ENCODE assay signal across 1 fruit fly cellular context in genomic region chr3L:6703368-6703807, dm6.
TF ChIP-seq lines count a peak whose summit lies in the region.

Gene SP1173, minus strand, starts transcription at chr3L:6703521.

TF ChIP-seq in whole organism, embryonic, 481 proteins besides CTCF, POLR2A, EP300 and RAD21 (continued from another document and continues in another):
- TF ChIP-seq NfI (GFP tag; optimal IDR thresholded peaks at IDR 0.05; lab: Kevin White, UChicago) (peak; percentile 33), Tbp (GFP tag; optimal IDR thresholded peaks at IDR 0.05; lab: Kevin White, UChicago) (no peak), NK7.1 (GFP tag; optimal IDR thresholded peaks at IDR 0.05; lab: Kevin White, UChicago) (no peak), en (GFP tag; optimal IDR thresholded peaks at IDR 0.05; lab: Kevin White, UChicago) (no peak), lmd (GFP tag; IDR thresholded peaks at IDR 0.05; lab: Robert Waterston, UW) (no peak), cg (GFP tag; optimal IDR thresholded peaks at IDR 0.05; lab: Kevin White, UChicago) (no peak), D19A (tag; optimal IDR thresholded peaks at IDR 0.05; lab: Kevin White, UChicago) (peak; percentile 36), Max (GFP tag; optimal IDR thresholded peaks at IDR 0.05; lab: Kevin White, UChicago) (no peak), CG1832 (GFP tag; optimal IDR thresholded peaks at IDR 0.05; lab: Kevin White, UChicago) (no peak), CG6689 (GFP tag; IDR thresholded peaks at IDR 0.05; lab: Robert Waterston, UW) (no peak), CG18476 (GFP tag; optimal IDR thresholded peaks at IDR 0.05; lab: Kevin White, UChicago) (no peak), CG14667 (GFP tag; IDR thresholded peaks at IDR 0.05; lab: Robert Waterston, UW) (no peak), CG1602 (GFP tag; optimal IDR thresholded peaks at IDR 0.05; lab: Kevin White, UChicago) (no peak), CG7745 (tag; optimal IDR thresholded peaks at IDR 0.05; lab: Kevin White, UChicago) (peak; percentile 33), CG17361 (GFP tag; IDR thresholded peaks at IDR 0.05; lab: Robert Waterston, UW) (no peak), Hr51 (GFP tag; optimal IDR thresholded peaks at IDR 0.05; lab: Kevin White, UChicago) (peak; percentile 13 to 29), Eip74EF (GFP tag; optimal IDR thresholded peaks at IDR 0.05; lab: Kevin White, UChicago) (peak in 1 of 2 experiments; percentile 52), dimm (GFP tag; IDR thresholded peaks at IDR 0.05; lab: Robert Waterston, UW) (no peak), CG34422 (GFP tag; IDR thresholded peaks at IDR 0.05; lab: Robert Waterston, UW) (peak; percentile 88; the same call in 1 of the 3 replicates), so (GFP tag; IDR thresholded peaks at IDR 0.05; lab: Robert Waterston, UW) (peak; percentile 84; the same call in 2 of the 3 replicates), cad (GFP tag; optimal IDR thresholded peaks at IDR 0.05; lab: Kevin White, UChicago) (no peak), gt (GFP tag; IDR thresholded peaks at IDR 0.05; lab: Robert Waterston, UW) (no peak), CG11456 (GFP tag; IDR thresholded peaks at IDR 0.05; lab: Robert Waterston, UW) (no peak; the same call in 2 of the 3 replicates), Adf1 (GFP tag; IDR thresholded peaks at IDR 0.05; lab: Robert Waterston, UW) (peak; percentile 55; the same call in 1 of the 2 replicates), lola (GFP tag; optimal IDR thresholded peaks at IDR 0.05; lab: Kevin White, UChicago) (peak in 1 of 3 experiments; percentile 68), exex (tag; optimal IDR thresholded peaks at IDR 0.05; lab: Kevin White, UChicago) (no peak), slp2 (GFP tag; optimal IDR thresholded peaks at IDR 0.05; lab: Kevin White, UChicago) (no peak), CG12104 (GFP tag; optimal IDR thresholded peaks at IDR 0.05; lab: Kevin White, UChicago) (no peak), Hr78 (GFP tag; optimal IDR thresholded peaks at IDR 0.05; lab: Kevin White, UChicago) (no peak), z (GFP tag; IDR thresholded peaks at IDR 0.05; lab: Robert Waterston, UW) (no peak), eve (GFP tag; optimal IDR thresholded peaks at IDR 0.05; lab: Kevin White, UChicago) (no peak), CG9437 (GFP tag; optimal IDR thresholded peaks at IDR 0.05; lab: Kevin White, UChicago) (no peak), zfh1 (GFP tag; IDR thresholded peaks at IDR 0.05; lab: Robert Waterston, UW) (no peak; the same call in 1 of the 3 replicates), bcd (GFP tag; optimal IDR thresholded peaks at IDR 0.05; lab: Kevin White, UChicago) (peak; percentile 18), klu (GFP tag; IDR thresholded peaks at IDR 0.05; lab: Robert Waterston, UW) (peak; percentile 72), CG1603 (tag; optimal IDR thresholded peaks at IDR 0.05; lab: Kevin White, UChicago) (peak; percentile 50), CG9609 (GFP tag; optimal IDR thresholded peaks at IDR 0.05; lab: Kevin White, UChicago) (no peak), mld (GFP tag; IDR thresholded peaks at IDR 0.05; lab: Robert Waterston, UW; ENCODE audit: partially characterized antibody) (0 out of 3 replicates have a peak, but pooled peaks have one; percentile 19), CG4617 (GFP tag; optimal IDR thresholded peaks at IDR 0.05; lab: Kevin White, UChicago; ENCODE audit: borderline replicate concordance) (no peak), CG18011 (GFP tag; optimal IDR thresholded peaks at IDR 0.05; lab: Kevin White, UChicago) (no peak), NFAT (GFP tag; IDR thresholded peaks at IDR 0.05; lab: Robert Waterston, UW) (peak; percentile 64), Ssrp (tag; optimal IDR thresholded peaks at IDR 0.05; lab: Kevin White, UChicago) (no peak), odd (GFP tag; optimal IDR thresholded peaks at IDR 0.05; lab: Kevin White, UChicago) (no peak), Atf-2 (GFP tag; optimal IDR thresholded peaks at IDR 0.05; lab: Kevin White, UChicago) (no peak), Fer1 (GFP tag; optimal IDR thresholded peaks at IDR 0.05; lab: Kevin White, UChicago) (peak; percentile 62), Nf-YB (GFP tag; optimal IDR thresholded peaks at IDR 0.05; lab: Kevin White, UChicago) (no peak), Abd-B (GFP tag; optimal IDR thresholded peaks at IDR 0.05; lab: Kevin White, UChicago) (no peak), BEAF-32 (GFP tag; optimal IDR thresholded peaks at IDR 0.05; lab: Kevin White, UChicago) (peak; percentile 5), Dref (GFP tag; IDR thresholded peaks at IDR 0.05; lab: Robert Waterston, UW) (no peak), bab2 (GFP tag; optimal IDR thresholded peaks at IDR 0.05; lab: Kevin White, UChicago) (no peak), eyg (GFP tag; optimal IDR thresholded peaks at IDR 0.05; lab: Kevin White, UChicago) (no peak), schlank (tag; optimal IDR thresholded peaks at IDR 0.05; lab: Kevin White, UChicago) (peak; percentile 4), chif (GFP tag; optimal IDR thresholded peaks at IDR 0.05; lab: Kevin White, UChicago) (no peak), Oli (tag; optimal IDR thresholded peaks at IDR 0.05; lab: Kevin White, UChicago) (peak; percentile 7), CG15601 (tag; optimal IDR thresholded peaks at IDR 0.05; lab: Kevin White, UChicago) (peak; percentile 8), CG13287 (GFP tag; IDR thresholded peaks at IDR 0.05; lab: Robert Waterston, UW; ENCODE audit: partially characterized antibody) (peak; percentile 65), CG12219 (GFP tag; optimal IDR thresholded peaks at IDR 0.05; lab: Kevin White, UChicago) (peak; percentile 6), CG10274 (GFP tag; optimal IDR thresholded peaks at IDR 0.05; lab: Kevin White, UChicago) (no peak), ci (GFP tag; IDR thresholded peaks at IDR 0.05; lab: Robert Waterston, UW) (peak; percentile 87), crp (GFP tag; optimal IDR thresholded peaks at IDR 0.05; lab: Kevin White, UChicago) (peak in 1 of 2 experiments; percentile 86), Lpt (GFP tag; optimal IDR thresholded peaks at IDR 0.05; lab: Kevin White, UChicago) (no peak), CG3281 (GFP tag; optimal IDR thresholded peaks at IDR 0.05; lab: Kevin White, UChicago) (no peak), row (GFP tag; IDR thresholded peaks at IDR 0.05; lab: Robert Waterston, UW) (peak; percentile 36; the same call in 2 of the 3 replicates), CG31441 (GFP tag; IDR thresholded peaks at IDR 0.05; lab: Robert Waterston, UW) (peak; percentile 9; the same call in 1 of the 2 replicates), her (GFP tag; optimal IDR thresholded peaks at IDR 0.05; lab: Kevin White, UChicago) (peak; percentile 68), CG3995 (GFP tag; optimal IDR thresholded peaks at IDR 0.05; lab: Kevin White, UChicago) (no peak), CG4707 (GFP tag; optimal IDR thresholded peaks at IDR 0.05; lab: Kevin White, UChicago) (no peak), CG11247 (GFP tag; IDR thresholded peaks at IDR 0.05; lab: Robert Waterston, UW) (0 out of 2 replicates have a peak, but pooled peaks have one; percentile 25), jumu (GFP tag; optimal IDR thresholded peaks at IDR 0.05; lab: Kevin White, UChicago) (peak; percentile 23), otp (GFP tag; IDR thresholded peaks at IDR 0.05; lab: Robert Waterston, UW) (no peak), CG1647 (GFP tag; optimal IDR thresholded peaks at IDR 0.05; lab: Kevin White, UChicago) (no peak), CG7786 (GFP tag; optimal IDR thresholded peaks at IDR 0.05; lab: Kevin White, UChicago) (peak; percentile 12), CG9797 (GFP tag; optimal IDR thresholded peaks at IDR 0.05; lab: Kevin White, UChicago) (no peak), knrl (GFP tag; IDR thresholded peaks at IDR 0.05; lab: Robert Waterston, UW; ENCODE audit: partially characterized antibody) (no peak), CG8924 (tag; optimal IDR thresholded peaks at IDR 0.05; lab: Kevin White, UChicago) (peak; percentile 31), Ada2b (GFP tag; IDR thresholded peaks at IDR 0.05; lab: Robert Waterston, UW) (no peak), CG14860 (GFP tag; IDR thresholded peaks at IDR 0.05; lab: Robert Waterston, UW; ENCODE audit: partially characterized antibody) (no peak), CG6765 (GFP tag; optimal IDR thresholded peaks at IDR 0.05; lab: Kevin White, UChicago) (peak; percentile 57), Chrac-16 (GFP tag; optimal IDR thresholded peaks at IDR 0.05; lab: Kevin White, UChicago) (no peak), Mes4 (GFP tag; optimal IDR thresholded peaks at IDR 0.05; lab: Kevin White, UChicago) (peak; percentile 32), CG17802 (tag; optimal IDR thresholded peaks at IDR 0.05; lab: Kevin White, UChicago) (no peak), CG4360 (GFP tag; IDR thresholded peaks at IDR 0.05; lab: Robert Waterston, UW) (no peak), stc (GFP tag; IDR thresholded peaks at IDR 0.05; lab: Robert Waterston, UW) (peak; percentile 59; the same call in 1 of the 2 replicates), HLHmδ (GFP tag; optimal IDR thresholded peaks at IDR 0.05; lab: Kevin White, UChicago) (no peak), CG5953 (GFP tag; IDR thresholded peaks at IDR 0.05; lab: Robert Waterston, UW) (0 out of 2 replicates have a peak, but pooled peaks have one; percentile 33), CG2202 (tag; optimal IDR thresholded peaks at IDR 0.05; lab: Kevin White, UChicago) (no peak), disco-r (GFP tag; optimal IDR thresholded peaks at IDR 0.05; lab: Kevin White, UChicago) (no peak), sd (tag; optimal IDR thresholded peaks at IDR 0.05; lab: Kevin White, UChicago) (peak; percentile 64), gsb-n (tag; optimal IDR thresholded peaks at IDR 0.05; lab: Kevin White, UChicago) (no peak), tgo (GFP tag; IDR thresholded peaks at IDR 0.05; lab: Robert Waterston, UW) (peak; percentile 50; the same call in 1 of the 3 replicates), Dek (tag; optimal IDR thresholded peaks at IDR 0.05; lab: Kevin White, UChicago) (peak; percentile 48), CG42726 (GFP tag; IDR thresholded peaks at IDR 0.05; lab: Robert Waterston, UW; ENCODE audit: partially characterized antibody) (peak; percentile 62; the same call in 1 of the 2 replicates), CHES-1-like (GFP tag; optimal IDR thresholded peaks at IDR 0.05; lab: Kevin White, UChicago) (peak; percentile 1), B-H2 (GFP tag; optimal IDR thresholded peaks at IDR 0.05; lab: Kevin White, UChicago) (peak; percentile 69), dan (GFP tag; IDR thresholded peaks at IDR 0.05; lab: Robert Waterston, UW) (no peak), Kr (GFP tag; optimal IDR thresholded peaks at IDR 0.05; lab: Kevin White, UChicago) (peak; percentile 60), vvl (GFP tag; IDR thresholded peaks at IDR 0.05; lab: Robert Waterston, UW) (peak; percentile 83), CG10147 (GFP tag; optimal IDR thresholded peaks at IDR 0.05; lab: Kevin White, UChicago) (peak; percentile 23), kah (GFP tag; optimal IDR thresholded peaks at IDR 0.05; lab: Kevin White, UChicago) (peak; percentile 33), vfl (GFP tag; optimal IDR thresholded peaks at IDR 0.05; lab: Kevin White, UChicago) (no peak), br (optimal IDR thresholded peaks at IDR 0.05; lab: Kevin White, UChicago) (no peak), CG8089 (GFP tag; optimal IDR thresholded peaks at IDR 0.05; lab: Kevin White, UChicago) (no peak), wdn (GFP tag; IDR thresholded peaks at IDR 0.05; lab: Robert Waterston, UW) (no peak), sisA (GFP tag; IDR thresholded peaks at IDR 0.05; lab: Robert Waterston, UW) (no peak), CG13123 (GFP tag; optimal IDR thresholded peaks at IDR 0.05; lab: Kevin White, UChicago) (no peak), trem (tag; optimal IDR thresholded peaks at IDR 0.05; lab: Kevin White, UChicago) (peak; percentile 25), Bdp1 (GFP tag; optimal IDR thresholded peaks at IDR 0.05; lab: Kevin White, UChicago) (peak; percentile 16), emc (GFP tag; optimal IDR thresholded peaks at IDR 0.05; lab: Kevin White, UChicago) (no peak), sqz (GFP tag; optimal IDR thresholded peaks at IDR 0.05; lab: Kevin White, UChicago) (peak; percentile 97), Blimp-1 (GFP tag; optimal IDR thresholded peaks at IDR 0.05; lab: Kevin White, UChicago) (no peak), CG15073 (GFP tag; optimal IDR thresholded peaks at IDR 0.05; lab: Kevin White, UChicago) (peak; percentile 100), CG3065 (GFP tag; optimal IDR thresholded peaks at IDR 0.05; lab: Kevin White, UChicago) (no peak), Camta (GFP tag; optimal IDR thresholded peaks at IDR 0.05; lab: Kevin White, UChicago) (peak; percentile 9), cato (GFP tag; optimal IDR thresholded peaks at IDR 0.05; lab: Kevin White, UChicago; ENCODE audit: borderline replicate concordance) (no peak), CG3163 (GFP tag; optimal IDR thresholded peaks at IDR 0.05; lab: Kevin White, UChicago) (peak; percentile 41), hth (optimal IDR thresholded peaks at IDR 0.05; lab: Kevin White, UChicago) (no peak), luna (GFP tag; optimal IDR thresholded peaks at IDR 0.05; lab: Kevin White, UChicago) (no peak), abd-A (tag; optimal IDR thresholded peaks at IDR 0.05; lab: Kevin White, UChicago) (peak; percentile 72), Drgx (GFP tag; IDR thresholded peaks at IDR 0.05; lab: Robert Waterston, UW) (peak; percentile 48; the same call in 1 of the 2 replicates), CG13775 (GFP tag; optimal IDR thresholded peaks at IDR 0.05; lab: Kevin White, UChicago) (peak; percentile 20), Med (GFP tag; lab: Kevin White, UChicago) (peak; percentile 85), HmgD (GFP tag; optimal IDR thresholded peaks at IDR 0.05; lab: Kevin White, UChicago) (peak; percentile 9), p53 (GFP tag; optimal IDR thresholded peaks at IDR 0.05; lab: Kevin White, UChicago) (no peak), sug (tag; optimal IDR thresholded peaks at IDR 0.05; lab: Kevin White, UChicago) (peak; percentile 38), oc (tag; optimal IDR thresholded peaks at IDR 0.05; lab: Kevin White, UChicago) (peak; percentile 70), Stat92E (GFP tag; optimal IDR thresholded peaks at IDR 0.05; lab: Kevin White, UChicago) (peak in 1 of 3 experiments; percentile 53), salm (tag; optimal IDR thresholded peaks at IDR 0.05; lab: Kevin White, UChicago) (no peak), CG9727 (GFP tag; optimal IDR thresholded peaks at IDR 0.05; lab: Kevin White, UChicago) (no peak), zf30C (GFP tag; optimal IDR thresholded peaks at IDR 0.05; lab: Kevin White, UChicago) (no peak), inv (GFP tag; IDR thresholded peaks at IDR 0.05; lab: Robert Waterston, UW; ENCODE audit: partially characterized antibody) (no peak), Jarid2 (GFP tag; optimal IDR thresholded peaks at IDR 0.05; lab: Kevin White, UChicago) (peak; percentile 97), HLH4C (GFP tag; IDR thresholded peaks at IDR 0.05; lab: Robert Waterston, UW; ENCODE audit: partially characterized antibody) (peak; percentile 54; the same call in 2 of the 3 replicates)
